Worm (Caenorhabditis elegans) whole organism, L4 larva: ENCODE data around the gene T27E4.7.
A peak's percentile ranks its signal among the peaks of the same experiment; 100 is the strongest.

Experiments used
- F37D6.2 ChIP-seq: sonication (generic microtip); optimal IDR thresholded peaks from 2 replicates; lab custom pipeline; 2016; ENCODE audit warnings: mild to moderate bottlenecking, missing genetic modification characterization, missing compliant biosample characterization
- R02D3.7 ChIP-seq: fragments of 150-350 bp; sonication (generic microtip); optimal IDR thresholded peaks from 3 replicates; lab custom pipeline; 2014; ENCODE audit warnings: missing biosample characterization, missing genetic modification characterization
- T26A8.4 ChIP-seq: fragments of 200-800 bp; sonication (Bioruptor generic); IDR thresholded peaks from 2 replicates; pipeline ENCODE4 v1.3.6; 2022; ENCODE audit warnings: missing genetic modification characterization, missing compliant biosample characterization
- aly-2 ChIP-seq: sonication (generic microtip); optimal IDR thresholded peaks from 2 replicates; lab custom pipeline; 2018; ENCODE audit warnings: missing biosample characterization, missing genetic modification characterization
- arid-1 ChIP-seq: fragments of 200-800 bp; sonication (Bioruptor generic); conservative IDR thresholded peaks from 2 replicates; pipeline ENCODE4 v1.3.6; 2022; ENCODE audit warnings: missing genetic modification reagents, missing genetic modification characterization, missing compliant biosample characterization
- ceh-32 ChIP-seq: sonication (generic microtip); optimal IDR thresholded peaks from 2 replicates; lab custom pipeline; 2016; ENCODE audit warnings: mild to moderate bottlenecking, missing genetic modification characterization, missing compliant biosample characterization; ENCODE audit not compliant: poor library complexity
- ceh-82 ChIP-seq: sonication (generic microtip); optimal IDR thresholded peaks from 2 replicates; lab custom pipeline; 2017; ENCODE audit warnings: missing biosample characterization, missing genetic modification characterization
- cey-2 ChIP-seq: sonication (generic microtip); optimal IDR thresholded peaks from 3 replicates; lab custom pipeline; 2017; ENCODE audit warnings: missing genetic modification characterization, mild to moderate bottlenecking, missing compliant biosample characterization, antibody characterized with exemption, borderline replicate concordance; ENCODE audit not compliant: insufficient read depth
- ctbp-1 ChIP-seq: fragments of 200-800 bp; sonication (Bioruptor generic); IDR thresholded peaks from 2 replicates; pipeline ENCODE4 v1.3.6; 2022; ENCODE audit warnings: missing genetic modification reagents, missing genetic modification characterization, missing compliant biosample characterization
- daf-8 ChIP-seq: fragments of 200-800 bp; sonication (Bioruptor generic); IDR thresholded peaks from 2 replicates; pipeline ENCODE4 v1.3.6; 2022; ENCODE audit warnings: missing genetic modification characterization, missing compliant biosample characterization
- dmd-9 ChIP-seq: fragments of 200-800 bp; sonication (Bioruptor generic); IDR thresholded peaks from 2 replicates; pipeline ENCODE4 v1.3.6; 2022; ENCODE audit warnings: missing genetic modification reagents, missing genetic modification characterization, missing compliant biosample characterization
- dpl-1 ChIP-seq: fragments of 150-350 bp; optimal IDR thresholded peaks from 2 replicates; lab custom pipeline; 2014; ENCODE audit warnings: missing biosample characterization, missing genetic modification reagents, missing genetic modification characterization
- egl-43 ChIP-seq: fragments of 200-800 bp; sonication (Bioruptor generic); IDR thresholded peaks from 2 replicates; pipeline ENCODE4 v1.3.6; 2022; ENCODE audit warnings: missing genetic modification reagents, missing genetic modification characterization, missing compliant biosample characterization
- fos-1 ChIP-seq: fragments of 150-350 bp; optimal IDR thresholded peaks from 2 replicates; lab custom pipeline; 2014; ENCODE audit warnings: missing biosample characterization, missing genetic modification characterization
- gei-8 ChIP-seq: fragments of 200-800 bp; sonication (Bioruptor generic); optimal IDR thresholded peaks from 2 replicates; lab custom pipeline; 2018; ENCODE audit warnings: mild to moderate bottlenecking, missing genetic modification characterization, missing compliant biosample characterization
- hif-1 ChIP-seq, 2 experiments: sonication (generic microtip); optimal IDR thresholded peaks; 2 replicates each; lab custom pipeline; 2016 to 2017; ENCODE audit warnings: missing compliant biosample characterization in 2 of 2, missing genetic modification characterization in 2 of 2, missing genetic modification reagents in 2 of 2, missing genotype in 2 of 2, mild to moderate bottlenecking in 1 of 2
- hlh-11 ChIP-seq: fragments of 200-800 bp; sonication (Bioruptor generic); optimal IDR thresholded peaks from 2 replicates; lab custom pipeline; 2018; ENCODE audit warnings: mild to moderate bottlenecking, missing genetic modification characterization, missing compliant biosample characterization
- hlh-30 ChIP-seq: sonication (generic microtip); optimal IDR thresholded peaks from 2 replicates; lab custom pipeline; 2017; ENCODE audit warnings: antibody characterized with exemption, mild to moderate bottlenecking, missing genetic modification characterization, missing compliant biosample characterization; ENCODE audit not compliant: insufficient read depth
- hmg-1.1 ChIP-seq: fragments of 200-800 bp; sonication (Bioruptor generic); IDR thresholded peaks from 2 replicates; pipeline ENCODE4 v1.3.6; 2022; ENCODE audit warnings: missing genetic modification reagents, missing genetic modification characterization, missing compliant biosample characterization
- lin-29 ChIP-seq: fragments of 200-800 bp; sonication (Bioruptor generic); IDR thresholded peaks from 2 replicates; pipeline ENCODE4 v1.3.6; 2022; ENCODE audit warnings: missing genetic modification reagents, missing genetic modification characterization, missing compliant biosample characterization
- lin-38 ChIP-seq: fragments of 200-800 bp; sonication (Bioruptor generic); IDR thresholded peaks from 2 replicates; pipeline ENCODE4 v1.3.6; 2022; ENCODE audit warnings: missing genetic modification reagents, missing genetic modification characterization, missing compliant biosample characterization
- lir-3 ChIP-seq: sonication (generic microtip); optimal IDR thresholded peaks from 2 replicates; lab custom pipeline; 2016; ENCODE audit warnings: mild to moderate bottlenecking, missing genetic modification characterization, missing compliant biosample characterization
- lsy-2 ChIP-seq, 2 experiments: fragments of 150-350 bp in 1 of 2; sonication (generic microtip) in 1 of 2; optimal IDR thresholded peaks; 2 replicates each; lab custom pipeline; 2014 to 2017; ENCODE audit warnings: missing biosample characterization in 2 of 2, missing genetic modification characterization in 2 of 2
- nhr-10 ChIP-seq: fragments of 150-350 bp; optimal IDR thresholded peaks from 2 replicates; lab custom pipeline; 2014; ENCODE audit warnings: missing biosample characterization, missing genetic modification characterization
- nhr-41 ChIP-seq: fragments of 200-800 bp; sonication (Bioruptor generic); IDR thresholded peaks from 2 replicates; pipeline ENCODE4 v1.3.6; 2022; ENCODE audit warnings: missing genetic modification reagents, missing genetic modification characterization, missing compliant biosample characterization
- nhr-76 ChIP-seq: fragments of 150-350 bp; optimal IDR thresholded peaks from 2 replicates; lab custom pipeline; 2014; ENCODE audit warnings: missing biosample characterization, missing genetic modification characterization
- pqm-1 ChIP-seq: sonication (generic microtip); optimal IDR thresholded peaks from 2 replicates; lab custom pipeline; 2017; ENCODE audit warnings: missing biosample characterization, missing genetic modification characterization
- rbr-2 ChIP-seq: sonication (generic microtip); optimal IDR thresholded peaks from 2 replicates; lab custom pipeline; 2016; ENCODE audit warnings: missing genotype, missing genetic modification characterization, missing compliant biosample characterization
- skn-1 ChIP-seq: fragments of 150-350 bp; optimal IDR thresholded peaks from 2 replicates; lab custom pipeline; 2014; ENCODE audit warnings: missing biosample characterization, missing genetic modification characterization
- snpc-1.2 ChIP-seq: fragments of 200-800 bp; sonication (Bioruptor generic); IDR thresholded peaks from 2 replicates; pipeline ENCODE4 v1.3.6; 2022; ENCODE audit warnings: missing genetic modification reagents, missing genetic modification characterization, missing compliant biosample characterization
- snpc-4 ChIP-seq: fragments of 150-350 bp; optimal IDR thresholded peaks from 2 replicates; lab custom pipeline; 2014; ENCODE audit warnings: missing biosample characterization, missing genetic modification characterization
- unc-130 ChIP-seq: sonication (generic microtip); optimal IDR thresholded peaks from 2 replicates; lab custom pipeline; 2016; ENCODE audit warnings: missing genetic modification reagents, missing genetic modification characterization, missing compliant biosample characterization
- unc-62 ChIP-seq, 3 experiments: fragments of 150-350 bp in 1 of 3; sonication (generic microtip); optimal IDR thresholded peaks in 2 of 3; peaks in 1 of 3; 1 replicate in 1 of 3; 2 replicates in 2 of 3; lab custom pipeline; 2014 to 2017; ENCODE audit warnings: missing biosample characterization in 3 of 3, missing genetic modification characterization in 3 of 3, missing genetic modification reagents in 3 of 3, missing genotype in 1 of 3
- zfp-3 ChIP-seq: fragments of 200-800 bp; sonication (Bioruptor generic); conservative IDR thresholded peaks from 2 replicates; pipeline ENCODE4 v1.3.6; 2022; ENCODE audit warnings: missing genetic modification reagents, missing genetic modification characterization, missing compliant biosample characterization
- ztf-11 ChIP-seq: fragments of 150-350 bp; optimal IDR thresholded peaks from 2 replicates; lab custom pipeline; 2014; ENCODE audit warnings: missing biosample characterization, missing genetic modification characterization
- ztf-7 ChIP-seq: fragments of 150-350 bp; optimal IDR thresholded peaks from 2 replicates; lab custom pipeline; 2014; ENCODE audit warnings: missing biosample characterization, missing genetic modification characterization

T27E4.7 gene

ce11 chrV:9065001-9065400 is 11.1 kb downstream of the T27E4.7 start:
- TF ChIP-seq ztf-7 (tag; lab: Kevin White, UChicago) (no peak), unc-62 (GFP tag; optimal IDR thresholded peaks at IDR 0.05 in 1 of 2; lab: Kevin White, UChicago) (peak in 1 of 2 experiments; percentile 70), unc-62 (tag; optimal IDR thresholded peaks at IDR 0.05; lab: Kevin White, UChicago) (no peak)

DNA sequence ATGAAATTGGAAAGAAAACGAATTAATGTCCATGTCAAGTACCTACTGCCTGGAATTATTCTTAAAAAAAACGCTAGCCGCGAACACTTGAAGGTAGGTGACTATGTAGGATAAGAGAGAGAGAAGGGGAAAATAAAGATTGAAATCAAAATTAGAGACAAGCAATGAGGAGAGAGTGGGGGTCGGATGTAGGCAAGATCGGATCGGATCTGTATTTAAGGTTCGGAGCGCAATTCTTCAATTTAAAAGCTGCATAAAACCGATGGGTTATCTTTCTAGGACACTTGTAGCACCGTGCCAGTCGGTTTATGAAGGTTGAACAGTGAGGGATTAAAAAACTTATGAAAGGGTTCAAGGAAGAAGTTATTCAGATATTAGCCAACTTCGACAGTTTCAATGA is 13.0 kb downstream of the T27E4.7 start:
- TF ChIP-seq T26A8.4 (GFP tag; lab: Robert Waterston, UW) = no peak
- TF ChIP-seq hlh-11 (tag; lab: Kevin White, UChicago) = no peak
- no peak for TF ChIP-seq gei-8 (GFP tag; lab: Kevin White, UChicago)
- TF ChIP-seq hif-1 (tag; optimal IDR thresholded peaks at IDR 0.05; lab: Kevin White, UChicago) = no peak
- no peak for TF ChIP-seq skn-1 (tag; lab: Kevin White, UChicago)
- TF ChIP-seq egl-43 (GFP tag; lab: Robert Waterston, UW) = no peak
- no peak for TF ChIP-seq lsy-2 (tag; optimal IDR thresholded peaks at IDR 0.05; lab: Kevin White, UChicago)
- TF ChIP-seq aly-2 (tag; lab: Kevin White, UChicago) = no peak
- TF ChIP-seq nhr-10 (tag; lab: Kevin White, UChicago) = no peak
- no peak for TF ChIP-seq dpl-1 (GFP tag; lab: Kevin White, UChicago)
- no peak for TF ChIP-seq ctbp-1 (GFP tag; lab: Robert Waterston, UW)
- TF ChIP-seq F37D6.2 (tag; lab: Kevin White, UChicago) = no peak
- no peak for TF ChIP-seq hlh-30
- TF ChIP-seq fos-1 (tag; lab: Kevin White, UChicago) = no peak
- no peak for TF ChIP-seq nhr-76 (tag; lab: Kevin White, UChicago)
- TF ChIP-seq ceh-82 (tag; lab: Kevin White, UChicago) = no peak
- no peak for TF ChIP-seq R02D3.7

DNA sequence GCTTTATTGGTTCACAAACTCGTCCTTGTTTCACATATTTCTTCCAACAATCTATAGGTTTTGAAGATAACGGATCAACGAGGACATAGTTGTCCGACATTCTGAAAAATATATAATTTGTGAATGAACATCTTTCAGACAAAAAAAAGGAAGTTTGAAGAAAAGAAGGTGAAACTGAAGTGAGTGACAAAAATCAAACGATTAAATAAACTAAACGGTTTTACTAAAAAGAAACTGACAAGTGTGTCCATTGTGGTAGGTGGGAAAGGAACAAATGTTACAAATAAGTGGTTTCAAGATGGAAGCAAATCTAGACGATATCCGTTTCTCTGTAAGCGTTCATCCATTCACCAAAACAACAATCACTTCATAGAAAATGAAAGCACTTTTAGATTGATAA is 13.8 kb downstream of the T27E4.7 start, which contains the start of gene C25E10.12:
C25E10.12 (minus strand) TSS at position 101 of the 400 bp plus-strand sequence.
- TF ChIP-seq dmd-9 (GFP tag; lab: Robert Waterston, UW) = no peak
- TF ChIP-seq ceh-82 (tag; lab: Kevin White, UChicago) = no peak
- no peak for TF ChIP-seq cey-2
- TF ChIP-seq arid-1 (GFP tag; lab: Robert Waterston, UW) = no peak
- TF ChIP-seq ceh-32 (tag; lab: Kevin White, UChicago) = no peak
- no peak for TF ChIP-seq ztf-7 (tag; lab: Kevin White, UChicago)
- TF ChIP-seq daf-8 = no peak
- TF ChIP-seq snpc-1.2 (GFP tag; lab: Robert Waterston, UW) = no peak
- no peak for TF ChIP-seq snpc-4 (tag; lab: Kevin White, UChicago)

ce11 chrV:9059468-9059867 is 16.7 kb downstream of the T27E4.7 start, which contains the start of the genes C25E10.16 and C25E10.13:
Gene C25E10.16 (minus strand): TSS chrV:9059568.
Gene C25E10.13 (plus strand): TSS chrV:9059723.
- TF ChIP-seq rbr-2 = no peak
- TF ChIP-seq zfp-3 = no peak
- no peak for TF ChIP-seq unc-130
- no peak for TF ChIP-seq lin-29 (GFP tag; lab: Robert Waterston, UW)
- TF ChIP-seq F37D6.2 (tag; lab: Kevin White, UChicago) = no peak
- no peak for TF ChIP-seq arid-1 (GFP tag; lab: Robert Waterston, UW)
- no peak for TF ChIP-seq hmg-1.1 (GFP tag; lab: Robert Waterston, UW)
- TF ChIP-seq lin-38 (GFP tag; lab: Robert Waterston, UW) = no peak
- TF ChIP-seq ztf-11 (tag; lab: Kevin White, UChicago) = no peak
- TF ChIP-seq lir-3 (tag; lab: Kevin White, UChicago) = no peak
- TF ChIP-seq nhr-41 (GFP tag; lab: Robert Waterston, UW) = no peak
- no peak for TF ChIP-seq pqm-1 (tag; lab: Kevin White, UChicago)
